Worm (Caenorhabditis elegans) whole organism, L1 larva: ENCODE measurements around the gene cdr-4.

Source experiments
- ceh-82 ChIP-seq, 3 experiments: fragments of 150-350 bp in 1 of 3; sonication (generic microtip) in 2 of 3; optimal IDR thresholded peaks; 2 replicates each; lab custom pipeline; 2014 to 2017; ENCODE audit warnings: missing biosample characterization in 3 of 3, missing genetic modification characterization in 3 of 3
- ces-1 ChIP-seq: fragments of 150-350 bp; optimal IDR thresholded peaks from 2 replicates; lab custom pipeline; 2014; ENCODE audit warnings: missing biosample characterization, missing genetic modification reagents, missing genetic modification characterization
- dpl-1 ChIP-seq, 3 experiments: fragments of 150-350 bp in 2 of 3; sonication (generic microtip) in 1 of 3; optimal IDR thresholded peaks; 2 replicates each; lab custom pipeline; 2014 to 2017; ENCODE audit warnings: missing biosample characterization in 3 of 3, missing genetic modification characterization in 3 of 3, missing genetic modification reagents in 3 of 3
- grh-1 ChIP-seq: fragments of 200-800 bp; sonication (Bioruptor generic); IDR thresholded peaks from 2 replicates; pipeline ENCODE4 v1.3.6; 2022; ENCODE audit warnings: missing genetic modification reagents, missing genetic modification characterization, missing compliant biosample characterization
- nhr-11 ChIP-seq: fragments of 150-350 bp; optimal IDR thresholded peaks from 2 replicates; lab custom pipeline; 2014; ENCODE audit warnings: missing biosample characterization, missing genetic modification characterization
- nhr-47 ChIP-seq: sonication (generic microtip); optimal IDR thresholded peaks from 2 replicates; lab custom pipeline; 2016; ENCODE audit warnings: mild to moderate bottlenecking, missing genetic modification characterization, moderate library complexity, missing compliant biosample characterization

ce11 chrV:12449902-12450301 lies 41.5 kb upstream of the cdr-4 start, which contains the start of gene C54D10.10:
- no peak for TF ChIP-seq grh-1 (GFP tag; lab: Robert Waterston, UW)
- no peak for TF ChIP-seq nhr-11 (tag; lab: Kevin White, UChicago)
- TF ChIP-seq ceh-82 (tag; optimal IDR thresholded peaks at IDR 0.05; lab: Kevin White, UChicago) = no peak
- no peak for TF ChIP-seq dpl-1 (GFP tag; optimal IDR thresholded peaks at IDR 0.05; lab: Kevin White, UChicago)
- no peak for TF ChIP-seq nhr-47 (tag; lab: Kevin White, UChicago)
- TF ChIP-seq ces-1 (GFP tag; lab: Kevin White, UChicago) = no peak
